Worm (Caenorhabditis elegans): Measurements from ENCODE around the gene vps-60.

The vps-60 gene

DNA sequence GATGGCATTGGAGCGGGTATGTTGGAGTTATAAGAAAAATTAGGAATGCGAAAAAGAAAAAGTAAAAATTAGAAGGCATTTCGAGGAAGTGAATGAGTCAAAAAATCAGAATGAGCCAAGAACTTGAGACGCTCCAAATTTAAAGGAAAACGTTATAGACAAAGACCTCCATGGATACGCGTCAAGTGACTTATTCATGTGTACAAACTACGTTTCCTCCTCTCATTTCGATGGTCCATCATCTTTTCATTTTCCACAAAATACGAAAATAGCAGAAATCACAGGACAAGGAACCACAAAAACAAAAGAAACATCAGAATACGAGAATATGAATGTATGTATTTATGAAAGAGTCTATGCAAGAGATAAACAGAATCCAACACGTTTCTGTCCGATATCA is 35.3 kb upstream of the vps-60 start, which contains the start of gene F28A12.3:
F28A12.3 (minus strand) TSS at position 101 of the 400 bp plus-strand sequence.
- TF ChIP-seq ref-1 (GFP tag; conservative IDR thresholded peaks at IDR 0.05) (no peak), flt-1 (GFP tag; IDR thresholded peaks at IDR 0.05) (no peak), ztf-23 (GFP tag; IDR thresholded peaks at IDR 0.05) (no peak), ztf-29 (GFP tag; IDR thresholded peaks at IDR 0.05) (no peak), cog-1 (tag; optimal IDR thresholded peaks at IDR 0.05) (no peak), klf-2 (GFP tag; conservative IDR thresholded peaks at IDR 0.05) (no peak), T22C8.4 (GFP tag; IDR thresholded peaks at IDR 0.05) (no peak), med-1 (GFP tag; optimal IDR thresholded peaks at IDR 0.05; ENCODE audit: insufficient read depth) (no peak), tab-1 (GFP tag; IDR thresholded peaks at IDR 0.05) (no peak)

DNA sequence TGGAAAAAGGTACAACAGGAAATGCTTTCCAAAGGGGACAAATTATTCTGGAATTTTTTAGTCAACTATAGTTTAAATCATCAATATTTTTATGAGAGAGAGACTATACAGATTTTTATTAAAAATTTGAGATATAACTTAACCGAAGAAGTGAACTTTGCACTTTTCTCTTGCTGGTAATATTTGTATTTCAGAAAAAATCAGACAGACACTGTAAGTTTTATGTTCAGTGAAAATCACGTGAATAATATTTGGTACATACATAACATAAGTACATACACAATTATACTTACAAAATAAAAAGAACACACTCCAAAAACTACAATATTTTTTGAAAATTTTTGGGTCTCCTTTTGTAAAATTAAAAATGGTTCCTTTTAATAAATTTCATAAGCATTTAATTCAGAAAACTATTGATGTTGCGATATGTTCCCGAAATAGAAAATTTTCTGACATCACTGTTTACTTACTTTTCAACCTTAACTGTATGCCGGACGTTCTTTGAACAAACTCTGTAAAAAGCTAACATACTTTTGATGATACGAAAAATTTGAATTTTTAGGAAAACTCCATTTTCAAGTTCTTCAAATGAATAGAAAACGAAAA is 31.8 kb upstream of the vps-60 start, which contains the start of the genes F28A12.10 and acd-4:
F28A12.10 (minus strand) TSS at position 101 of the 606 bp plus-strand sequence.
acd-4 (plus strand) TSS at position 556 of the 606 bp plus-strand sequence.
- TF ChIP-seq ztf-29 (GFP tag; IDR thresholded peaks at IDR 0.05) (no peak), ref-1 (GFP tag; conservative IDR thresholded peaks at IDR 0.05) (no peak), tab-1 (GFP tag; IDR thresholded peaks at IDR 0.05) (no peak), klf-2 (GFP tag; conservative IDR thresholded peaks at IDR 0.05) (no peak), med-1 (GFP tag; optimal IDR thresholded peaks at IDR 0.05; ENCODE audit: insufficient read depth) (no peak), cog-1 (tag; optimal IDR thresholded peaks at IDR 0.05) (no peak), ztf-23 (GFP tag; IDR thresholded peaks at IDR 0.05) (no peak), T22C8.4 (GFP tag; IDR thresholded peaks at IDR 0.05) (no peak), flt-1 (GFP tag; IDR thresholded peaks at IDR 0.05) (no peak)

DNA sequence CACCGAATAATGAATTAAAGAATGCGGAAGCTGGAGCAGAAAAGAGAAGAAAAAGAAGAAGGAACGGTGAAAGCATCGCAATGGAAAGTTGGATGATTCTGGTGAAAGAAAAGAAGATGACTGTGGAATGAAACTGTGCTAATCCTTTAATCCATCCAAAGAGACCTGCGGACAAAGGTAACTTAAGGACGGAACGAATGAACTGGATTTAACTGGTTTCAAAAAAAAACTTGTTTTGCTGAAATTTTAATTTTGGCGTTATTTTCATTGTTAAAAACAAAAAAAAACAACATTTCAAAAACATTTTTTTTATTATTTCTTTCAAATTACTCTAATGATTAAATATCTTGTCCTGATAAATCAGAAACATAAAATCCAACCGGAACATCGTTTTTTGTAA is 31.0 kb upstream of the vps-60 start, which contains the start of gene grl-12:
grl-12 (minus strand) TSS at position 101 of the 400 bp plus-strand sequence.
- TF ChIP-seq flt-1 (GFP tag; IDR thresholded peaks at IDR 0.05): no peak

DNA sequence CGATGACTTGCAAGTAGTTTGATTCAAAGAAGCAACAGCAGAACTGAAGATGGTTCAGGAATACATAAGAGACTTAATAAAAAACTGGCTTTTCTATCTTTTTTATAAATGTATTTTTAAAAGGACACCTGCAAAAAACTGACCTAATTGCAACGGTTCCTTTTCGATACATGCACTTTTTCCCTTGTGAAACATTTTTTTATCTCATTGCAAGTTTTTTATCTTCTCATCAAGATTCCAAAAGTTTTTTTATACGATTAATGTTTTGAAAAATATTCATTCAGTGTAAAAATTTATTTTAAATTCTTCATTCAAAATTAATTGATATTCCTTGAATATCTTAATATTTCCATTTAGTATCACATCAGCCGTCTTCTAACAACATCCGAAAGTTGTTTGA is 29.6 kb upstream of the vps-60 start, which contains the start of gene oac-29:
oac-29 (minus strand) TSS at position 101 of the 400 bp plus-strand sequence.
- TF ChIP-seq ztf-23 (GFP tag; IDR thresholded peaks at IDR 0.05): no peak
- no peak for TF ChIP-seq tab-1 (GFP tag; IDR thresholded peaks at IDR 0.05)
- TF ChIP-seq cog-1 (tag; optimal IDR thresholded peaks at IDR 0.05): no peak
- TF ChIP-seq T22C8.4 (GFP tag; IDR thresholded peaks at IDR 0.05): no peak
- TF ChIP-seq med-1 (GFP tag; optimal IDR thresholded peaks at IDR 0.05; ENCODE audit: insufficient read depth): no peak
- no peak for TF ChIP-seq klf-2 (GFP tag; conservative IDR thresholded peaks at IDR 0.05)
- no peak for TF ChIP-seq flt-1 (GFP tag; IDR thresholded peaks at IDR 0.05)
- no peak for TF ChIP-seq ztf-29 (GFP tag; IDR thresholded peaks at IDR 0.05)
- TF ChIP-seq ref-1 (GFP tag; conservative IDR thresholded peaks at IDR 0.05): no peak

DNA sequence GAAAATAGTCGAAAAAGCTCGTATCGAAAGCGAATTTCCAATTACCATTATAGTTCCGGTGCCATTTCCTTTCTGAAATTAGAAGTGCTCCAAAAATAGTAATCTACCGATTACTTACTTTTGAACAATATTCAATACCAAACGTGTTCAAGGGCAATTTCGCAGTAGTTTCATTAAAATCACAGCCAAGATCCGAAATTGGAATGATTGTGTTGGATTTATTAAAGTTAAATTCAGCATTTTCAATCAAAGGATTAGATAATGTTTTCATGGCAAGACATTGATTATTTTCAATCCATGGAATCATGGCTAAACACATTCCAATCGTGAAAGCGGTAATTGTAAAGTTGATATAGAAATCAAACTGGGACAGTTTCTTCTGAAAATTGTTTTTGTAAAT is 26.9 kb upstream of the vps-60 start:
- TF ChIP-seq cog-1 (tag; optimal IDR thresholded peaks at IDR 0.05) (no peak), T22C8.4 (GFP tag; IDR thresholded peaks at IDR 0.05) (no peak), med-1 (GFP tag; optimal IDR thresholded peaks at IDR 0.05; ENCODE audit: insufficient read depth) (no peak), klf-2 (GFP tag; conservative IDR thresholded peaks at IDR 0.05) (no peak), ref-1 (GFP tag; conservative IDR thresholded peaks at IDR 0.05) (no peak), tab-1 (GFP tag; IDR thresholded peaks at IDR 0.05) (no peak), flt-1 (GFP tag; IDR thresholded peaks at IDR 0.05) (no peak), ztf-23 (GFP tag; IDR thresholded peaks at IDR 0.05) (no peak), ztf-29 (GFP tag; IDR thresholded peaks at IDR 0.05) (no peak)

DNA sequence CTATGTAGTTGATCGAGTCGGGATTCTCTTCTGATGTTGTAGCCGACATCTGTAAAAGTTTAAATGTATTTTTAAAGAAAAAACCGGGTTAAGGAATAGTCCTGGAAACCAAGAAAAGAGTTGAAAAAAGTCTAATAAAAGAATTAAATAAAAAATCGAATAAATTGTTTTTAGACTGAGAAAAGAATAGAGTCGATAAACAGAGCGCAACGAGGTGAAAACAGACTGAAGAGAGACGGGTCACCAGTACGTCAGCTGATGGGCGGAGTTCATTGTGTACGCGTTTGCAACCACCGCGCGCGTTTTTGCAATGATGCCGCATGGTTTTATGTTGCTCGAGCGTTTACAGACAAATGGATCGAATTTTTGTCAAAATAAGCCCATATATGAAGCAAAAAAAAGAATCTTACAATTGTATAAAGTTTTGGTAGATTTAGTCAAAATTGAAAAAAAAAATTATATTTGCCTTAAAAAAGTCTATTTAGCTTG is 25.4 kb upstream of the vps-60 start, which contains the start of gene atg-18:
atg-18 (minus strand) TSS at position 51 of the 489 bp plus-strand sequence.
- peak; percentile 68; the same call in 1 of the 2 replicates for TF ChIP-seq ztf-23 (GFP tag; IDR thresholded peaks at IDR 0.05)
- TF ChIP-seq ztf-29 (GFP tag; IDR thresholded peaks at IDR 0.05): peak; percentile 58; the same call in 1 of the 2 replicates
- peak; percentile 2 for TF ChIP-seq cog-1 (tag; optimal IDR thresholded peaks at IDR 0.05)
- TF ChIP-seq klf-2 (GFP tag; conservative IDR thresholded peaks at IDR 0.05): peak; percentile 51; the same call in 1 of the 2 replicates
- no peak for TF ChIP-seq ref-1 (GFP tag; conservative IDR thresholded peaks at IDR 0.05)
- TF ChIP-seq med-1 (GFP tag; optimal IDR thresholded peaks at IDR 0.05; ENCODE audit: insufficient read depth): peak; percentile 78
- no peak for TF ChIP-seq tab-1 (GFP tag; IDR thresholded peaks at IDR 0.05)
- TF ChIP-seq T22C8.4 (GFP tag; IDR thresholded peaks at IDR 0.05): no peak
- TF ChIP-seq flt-1 (GFP tag; IDR thresholded peaks at IDR 0.05): no peak

DNA sequence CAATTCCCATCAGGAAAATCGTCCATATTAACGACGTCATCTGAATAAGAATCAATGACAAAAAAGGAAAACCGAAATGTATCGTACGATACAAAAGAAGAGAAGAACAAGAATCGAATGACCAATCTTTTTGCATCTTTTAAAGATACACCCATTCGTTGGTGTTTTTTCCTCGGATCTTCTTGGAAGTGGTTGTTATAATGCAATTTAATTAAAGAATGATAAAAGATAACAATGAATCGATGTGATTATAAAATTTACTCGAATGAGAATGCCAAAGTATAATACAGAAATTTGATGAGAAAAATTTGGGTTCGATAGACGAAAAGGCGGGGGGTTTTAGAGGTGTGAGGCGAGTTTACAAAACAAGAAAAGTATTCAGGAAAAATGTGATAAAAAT is 23.1 kb upstream of the vps-60 start, which contains the start of gene F41E6.12:
F41E6.12 (minus strand) TSS at position 101 of the 400 bp plus-strand sequence.
- TF ChIP-seq flt-1 (GFP tag; IDR thresholded peaks at IDR 0.05): no peak

DNA sequence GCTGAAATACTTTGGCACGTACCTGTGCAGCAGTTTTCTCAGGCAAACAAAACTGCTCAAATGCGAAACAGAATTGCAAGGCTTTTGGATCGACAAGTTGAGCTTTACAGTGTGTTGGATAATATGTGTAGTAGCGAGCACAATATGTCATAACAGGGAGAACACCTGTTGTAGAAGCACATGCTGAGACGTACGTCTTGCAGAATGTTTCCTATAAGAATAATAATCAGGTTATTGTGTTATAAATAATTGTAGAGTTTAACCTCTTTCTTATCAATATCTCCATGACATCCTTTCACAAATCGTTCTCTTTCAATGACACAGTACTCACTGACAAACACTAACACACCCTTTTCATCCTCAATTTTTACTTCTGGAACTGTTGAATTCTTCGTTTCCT is 21.7 kb upstream of the vps-60 start:
- TF ChIP-seq cog-1 (tag; optimal IDR thresholded peaks at IDR 0.05): no peak
- TF ChIP-seq med-1 (GFP tag; optimal IDR thresholded peaks at IDR 0.05; ENCODE audit: insufficient read depth): no peak
- no peak for TF ChIP-seq tab-1 (GFP tag; IDR thresholded peaks at IDR 0.05)
- no peak for TF ChIP-seq T22C8.4 (GFP tag; IDR thresholded peaks at IDR 0.05)
- no peak for TF ChIP-seq flt-1 (GFP tag; IDR thresholded peaks at IDR 0.05)
- TF ChIP-seq ztf-23 (GFP tag; IDR thresholded peaks at IDR 0.05): no peak
- no peak for TF ChIP-seq ztf-29 (GFP tag; IDR thresholded peaks at IDR 0.05)
- TF ChIP-seq klf-2 (GFP tag; conservative IDR thresholded peaks at IDR 0.05): no peak
- no peak for TF ChIP-seq ref-1 (GFP tag; conservative IDR thresholded peaks at IDR 0.05)

DNA sequence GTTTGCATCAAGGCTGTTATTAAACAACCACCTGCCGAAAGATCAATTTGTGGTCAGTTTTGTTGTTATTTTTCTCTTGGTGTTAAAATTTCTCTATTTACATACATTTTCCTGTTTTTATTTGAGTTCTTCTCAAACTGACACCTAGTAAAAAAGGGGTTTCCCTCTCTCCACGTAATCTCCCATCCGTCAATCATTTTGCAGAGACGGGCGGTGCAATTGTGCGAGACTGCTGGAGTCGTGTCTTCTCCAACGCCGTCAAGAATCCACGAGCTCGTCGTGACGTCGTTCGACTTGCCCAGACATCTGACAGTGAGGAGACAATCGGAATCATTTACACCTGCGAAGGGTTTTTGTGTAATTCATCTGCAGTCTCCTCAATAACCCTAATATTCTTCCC is 20.5 kb upstream of the vps-60 start:
- TF ChIP-seq med-1 (GFP tag; optimal IDR thresholded peaks at IDR 0.05; ENCODE audit: insufficient read depth): no peak
- no peak for TF ChIP-seq ztf-29 (GFP tag; IDR thresholded peaks at IDR 0.05)
- TF ChIP-seq cog-1 (tag; optimal IDR thresholded peaks at IDR 0.05): no peak
- TF ChIP-seq tab-1 (GFP tag; IDR thresholded peaks at IDR 0.05): no peak
- TF ChIP-seq flt-1 (GFP tag; IDR thresholded peaks at IDR 0.05): no peak
- no peak for TF ChIP-seq T22C8.4 (GFP tag; IDR thresholded peaks at IDR 0.05)
- no peak for TF ChIP-seq ref-1 (GFP tag; conservative IDR thresholded peaks at IDR 0.05)
- TF ChIP-seq klf-2 (GFP tag; conservative IDR thresholded peaks at IDR 0.05): no peak
- TF ChIP-seq ztf-23 (GFP tag; IDR thresholded peaks at IDR 0.05): no peak

Data from whole organism, midembryonic.